Worm (Caenorhabditis elegans): ENCODE measurements around the gene mat-3.

DNA sequence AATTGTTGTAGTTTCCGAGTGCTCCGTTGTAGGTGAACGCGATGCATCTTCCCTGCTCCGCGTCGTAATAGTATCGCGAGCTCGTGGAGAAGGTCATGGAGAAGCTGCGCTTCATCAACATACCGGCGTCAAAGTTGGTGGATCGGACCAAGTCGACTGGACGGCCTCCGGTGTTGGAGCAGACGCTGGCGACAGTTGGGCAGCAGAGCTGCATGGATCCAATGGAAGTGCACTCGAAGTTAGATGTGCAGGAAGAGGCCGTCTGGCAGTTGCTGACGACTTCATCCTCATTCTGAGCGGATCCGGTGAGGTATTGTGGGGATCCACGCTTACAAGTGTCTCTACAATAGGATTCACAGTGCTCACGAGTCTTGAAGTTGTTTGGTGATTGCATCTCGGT is 33.8 kb downstream of the mat-3 start:
- no peak for TF ChIP-seq elt-3 (tag; optimal IDR thresholded peaks at IDR 0.05)
- no peak for TF ChIP-seq unc-130 (tag; optimal IDR thresholded peaks at IDR 0.05)

Measured in whole organism, L1 larva.